Fruit fly (Drosophila melanogaster) S2 (cell line): ENCODE results near the gene Npc2b.

Source experiments
- CG8478 ChIP-seq: fragments of >200 bp; optimal IDR thresholded peaks from 2 replicates; lab custom pipeline; 2018
- CTCF ChIP-seq, 2 experiments: fragments of >200 bp; optimal IDR thresholded peaks; 2 replicates each; lab custom pipeline; 2018

- TF ChIP-seq CTCF (optimal IDR thresholded peaks at IDR 0.05; lab: Kevin White, UChicago) = no peak
- no peak for TF ChIP-seq CG8478 (lab: Kevin White, UChicago)
Measured at dm6 chr3R:14125479-14126121, 36.3 kb downstream of the Npc2b start, which contains the start of the genes 140up and Polr2B.
